Fruit fly (Drosophila melanogaster) whole organism, embryonic: ENCODE data around the gene thoc7.

Experiments
- Antp ChIP-seq: fragments of 200-800 bp; sonication (Bioruptor generic); optimal IDR thresholded peaks from 3 replicates; lab custom pipeline; 2016; ENCODE audit warnings: missing biosample characterization, missing genetic modification characterization
- CG14014 ChIP-seq: fragments of 200-800 bp; sonication (Bioruptor generic); IDR thresholded peaks from 2 replicates; pipeline ENCODE4 v1.3.6; 2022; ENCODE audit warnings: missing biosample characterization, missing genetic modification characterization
- CG31365 ChIP-seq: fragments of 200-800 bp; sonication (Bioruptor generic); optimal IDR thresholded peaks from 2 replicates; lab custom pipeline; 2018; ENCODE audit warnings: missing biosample characterization, mild to moderate bottlenecking, missing genetic modification characterization
- CG6254 ChIP-seq: fragments of 200-800 bp; sonication (Bioruptor generic); optimal IDR thresholded peaks from 3 replicates; lab custom pipeline; 2017; ENCODE audit warnings: mild to moderate bottlenecking, missing biosample characterization, missing genetic modification reagents, missing genetic modification characterization
- CG7839 ChIP-seq: fragments of 200-800 bp; sonication (Bioruptor generic); optimal IDR thresholded peaks from 3 replicates; lab custom pipeline; 2018; ENCODE audit warnings: missing biosample characterization, mild to moderate bottlenecking, missing genetic modification characterization, moderate library complexity
- CG7963 ChIP-seq: fragments of 200-800 bp; sonication (Bioruptor generic); IDR thresholded peaks from 3 replicates; pipeline ENCODE4 v1.3.6; 2022; ENCODE audit warnings: missing biosample characterization, missing genetic modification characterization; ENCODE audit not compliant: partially characterized antibody
- Ets65A ChIP-seq: fragments of 200-800 bp; sonication (Bioruptor generic); peaks from one replicate; lab custom pipeline; 2016; ENCODE audit warnings: missing biosample characterization, missing genetic modification characterization
- amos ChIP-seq: fragments of 200-800 bp; sonication (Bioruptor generic); IDR thresholded peaks from 2 replicates; pipeline ENCODE4 v1.3.6; 2022; ENCODE audit warnings: missing biosample characterization, missing genetic modification characterization; ENCODE audit not compliant: partially characterized antibody
- br ChIP-seq: fragments of >200 bp; optimal IDR thresholded peaks from 2 replicates; lab custom pipeline; 2017
- cas ChIP-seq: fragments of 200-800 bp; sonication (Bioruptor generic); IDR thresholded peaks from 2 replicates; pipeline ENCODE4 v1.3.6; 2022; ENCODE audit warnings: missing biosample characterization, missing genetic modification characterization
- pb ChIP-seq: fragments of 200-800 bp; sonication (Bioruptor generic); optimal IDR thresholded peaks from 3 replicates; lab custom pipeline; 2016; ENCODE audit warnings: missing biosample characterization, missing genetic modification characterization
- shn ChIP-seq: fragments of 200-800 bp; sonication (Bioruptor generic); optimal IDR thresholded peaks from 3 replicates; lab custom pipeline; 2016; ENCODE audit warnings: missing biosample characterization, missing genetic modification characterization
- wor ChIP-seq: fragments of 200-800 bp; sonication (Bioruptor generic); IDR thresholded peaks from 2 replicates; pipeline ENCODE4 v1.3.6; 2022; ENCODE audit warnings: missing biosample characterization, missing genetic modification characterization

DNA sequence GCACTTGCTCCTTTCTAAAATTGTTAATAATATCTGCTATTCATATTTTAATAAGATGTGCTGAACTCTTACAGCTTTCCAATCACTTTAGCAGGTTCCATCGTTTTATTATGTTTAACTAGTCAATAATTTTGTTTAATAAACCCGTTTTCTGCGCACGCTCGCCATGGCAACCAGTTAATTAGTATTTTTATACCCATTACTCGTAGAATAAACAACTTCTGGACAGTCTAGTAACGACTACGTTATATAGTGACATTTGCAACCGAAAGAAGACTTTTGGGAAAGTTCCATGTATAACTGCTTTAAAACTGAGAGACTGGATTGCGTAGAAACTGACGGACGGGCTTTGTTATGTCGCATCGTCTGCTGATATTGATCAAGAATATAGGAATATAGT lies 20.8 kb upstream of the thoc7 start, which contains the start of gene CG34453:
- TF ChIP-seq CG14014 (GFP tag; lab: Robert Waterston, UW) = no peak
- TF ChIP-seq pb (GFP tag; lab: Kevin White, UChicago) = no peak
- no peak for TF ChIP-seq amos (GFP tag; lab: Robert Waterston, UW)
- TF ChIP-seq Ets65A (GFP tag; lab: Kevin White, UChicago) = no peak
- TF ChIP-seq wor (GFP tag; lab: Robert Waterston, UW) = no peak
- no peak for TF ChIP-seq br (lab: Kevin White, UChicago)
- no peak for TF ChIP-seq CG6254 (GFP tag; lab: Kevin White, UChicago)
- no peak for TF ChIP-seq CG7963 (GFP tag; lab: Robert Waterston, UW)
- TF ChIP-seq CG31365 (tag; lab: Kevin White, UChicago) = no peak
- TF ChIP-seq cas = no peak
- TF ChIP-seq Antp (GFP tag; lab: Kevin White, UChicago) = no peak
- no peak for TF ChIP-seq shn
- no peak for TF ChIP-seq CG7839
